Fruit fly (Drosophila melanogaster): ENCODE data around the gene Amnionless.

Gene Amnionless

dm6 chr2L:305646-306045 is 16.7 kb upstream of the Amnionless start, which contains the start of gene Plc21C (continued):
- TF ChIP-seq CG17359 (tag; optimal IDR thresholded peaks at IDR 0.05) = no peak
- no peak for TF ChIP-seq CG5245 (GFP tag; optimal IDR thresholded peaks at IDR 0.05)
- TF ChIP-seq CG12155 (GFP tag; optimal IDR thresholded peaks at IDR 0.05) = peak; percentile 91
- peak; percentile 11 for TF ChIP-seq CG10209 (GFP tag; optimal IDR thresholded peaks at IDR 0.05)
- peak; percentile 56; the same call in 1 of the 2 replicates for TF ChIP-seq CG11085 (GFP tag; IDR thresholded peaks at IDR 0.05)
- TF ChIP-seq sqz (GFP tag; optimal IDR thresholded peaks at IDR 0.05) = no peak
- peak; percentile 52 for TF ChIP-seq CG12769 (tag; optimal IDR thresholded peaks at IDR 0.05)
- no peak for TF ChIP-seq CG5180 (GFP tag; optimal IDR thresholded peaks at IDR 0.05)
- peak; percentile 61 for TF ChIP-seq CG9727 (GFP tag; optimal IDR thresholded peaks at IDR 0.05)
- peak; percentile 57 for TF ChIP-seq mam (GFP tag; optimal IDR thresholded peaks at IDR 0.05)
- peak; percentile 5 for TF ChIP-seq tup (GFP tag; optimal IDR thresholded peaks at IDR 0.05)
- no peak; the same call in 1 of the 2 replicates for TF ChIP-seq CG9215 (GFP tag; IDR thresholded peaks at IDR 0.05)
- TF ChIP-seq CG6689 (GFP tag; IDR thresholded peaks at IDR 0.05) = no peak
- no peak for TF ChIP-seq jing (GFP tag; optimal IDR thresholded peaks at IDR 0.05)
- TF ChIP-seq Scr (GFP tag; IDR thresholded peaks at IDR 0.05; ENCODE audit: partially characterized antibody) = peak; percentile 42; the same call in 1 of the 2 replicates
- no peak for TF ChIP-seq dmrt11E (tag; optimal IDR thresholded peaks at IDR 0.05)
- TF ChIP-seq Nf-YB (GFP tag; optimal IDR thresholded peaks at IDR 0.05) = peak; percentile 6
- TF ChIP-seq CG32532 (GFP tag; IDR thresholded peaks at IDR 0.05) = peak; percentile 56; the same call in 1 of the 2 replicates
- TF ChIP-seq tin (GFP tag; optimal IDR thresholded peaks at IDR 0.05) = peak; percentile 42
- TF ChIP-seq CG9437 (GFP tag; optimal IDR thresholded peaks at IDR 0.05) = peak; percentile 23
- TF ChIP-seq CG12744 (GFP tag; optimal IDR thresholded peaks at IDR 0.05) = no peak
- peak; percentile 57; the same call in 2 of the 3 replicates for TF ChIP-seq knrl (GFP tag; IDR thresholded peaks at IDR 0.05; ENCODE audit: partially characterized antibody)
- TF ChIP-seq Six4 (GFP tag; optimal IDR thresholded peaks at IDR 0.05) = no peak
- no peak for TF ChIP-seq HLHmδ (GFP tag; optimal IDR thresholded peaks at IDR 0.05)
- TF ChIP-seq CG6175 (GFP tag; IDR thresholded peaks at IDR 0.05) = no peak
- TF ChIP-seq tap (tag; optimal IDR thresholded peaks at IDR 0.05) = no peak
- TF ChIP-seq Sry-β (GFP tag; optimal IDR thresholded peaks at IDR 0.05) = peak; percentile 49
- no peak for TF ChIP-seq CG6254 (GFP tag; optimal IDR thresholded peaks at IDR 0.05)
- TF ChIP-seq Bdp1 (GFP tag; optimal IDR thresholded peaks at IDR 0.05) = peak; percentile 10
- TF ChIP-seq lilli (GFP tag; optimal IDR thresholded peaks at IDR 0.05) = peak; percentile 71
- no peak for TF ChIP-seq sim (GFP tag; IDR thresholded peaks at IDR 0.05)
- TF ChIP-seq Hey (tag; optimal IDR thresholded peaks at IDR 0.05) = no peak
- TF ChIP-seq BtbVII (GFP tag; optimal IDR thresholded peaks at IDR 0.05) = no peak
- peak; percentile 62 for TF ChIP-seq dm (GFP tag; optimal IDR thresholded peaks at IDR 0.05)
- TF ChIP-seq p53 (GFP tag; optimal IDR thresholded peaks at IDR 0.05) = no peak
- no peak for TF ChIP-seq CG15479 (GFP tag; optimal IDR thresholded peaks at IDR 0.05)
- peak; percentile 56 for TF ChIP-seq CG18599 (GFP tag; optimal IDR thresholded peaks at IDR 0.05)
- TF ChIP-seq Kr (GFP tag; optimal IDR thresholded peaks at IDR 0.05) = no peak
- peak; percentile 48 for TF ChIP-seq CG10543 (GFP tag; optimal IDR thresholded peaks at IDR 0.05)
- TF ChIP-seq Antp (GFP tag; optimal IDR thresholded peaks at IDR 0.05) = peak; percentile 42
- TF ChIP-seq CG3995 (GFP tag; optimal IDR thresholded peaks at IDR 0.05) = peak; percentile 83
- TF ChIP-seq MESR4 (GFP tag; optimal IDR thresholded peaks at IDR 0.05) = peak; percentile 46
- TF ChIP-seq CG8944 (GFP tag; optimal IDR thresholded peaks at IDR 0.05) = peak; percentile 42
- peak; percentile 85 for TF ChIP-seq CG3847 (GFP tag; IDR thresholded peaks at IDR 0.05)
- peak; percentile 25 for TF ChIP-seq CG30020 (tag; optimal IDR thresholded peaks at IDR 0.05)
- 0 out of 3 replicates have a peak, but pooled peaks have one; percentile 23 for TF ChIP-seq HLH4C (GFP tag; IDR thresholded peaks at IDR 0.05; ENCODE audit: partially characterized antibody)
- peak; percentile 41 for TF ChIP-seq CG7839 (tag; optimal IDR thresholded peaks at IDR 0.05)
- no peak for TF ChIP-seq chinmo (GFP tag; IDR thresholded peaks at IDR 0.05; ENCODE audit: partially characterized antibody)
- TF ChIP-seq hbn (GFP tag; IDR thresholded peaks at IDR 0.05; ENCODE audit: partially characterized antibody) = 0 out of 2 replicates have a peak, but pooled peaks have one; percentile 25
- no peak for TF ChIP-seq CG31224 (GFP tag; IDR thresholded peaks at IDR 0.05)
